Fruit fly (Drosophila melanogaster): ENCODE measurements around the gene CG32365.

The CG32365 gene

DNA sequence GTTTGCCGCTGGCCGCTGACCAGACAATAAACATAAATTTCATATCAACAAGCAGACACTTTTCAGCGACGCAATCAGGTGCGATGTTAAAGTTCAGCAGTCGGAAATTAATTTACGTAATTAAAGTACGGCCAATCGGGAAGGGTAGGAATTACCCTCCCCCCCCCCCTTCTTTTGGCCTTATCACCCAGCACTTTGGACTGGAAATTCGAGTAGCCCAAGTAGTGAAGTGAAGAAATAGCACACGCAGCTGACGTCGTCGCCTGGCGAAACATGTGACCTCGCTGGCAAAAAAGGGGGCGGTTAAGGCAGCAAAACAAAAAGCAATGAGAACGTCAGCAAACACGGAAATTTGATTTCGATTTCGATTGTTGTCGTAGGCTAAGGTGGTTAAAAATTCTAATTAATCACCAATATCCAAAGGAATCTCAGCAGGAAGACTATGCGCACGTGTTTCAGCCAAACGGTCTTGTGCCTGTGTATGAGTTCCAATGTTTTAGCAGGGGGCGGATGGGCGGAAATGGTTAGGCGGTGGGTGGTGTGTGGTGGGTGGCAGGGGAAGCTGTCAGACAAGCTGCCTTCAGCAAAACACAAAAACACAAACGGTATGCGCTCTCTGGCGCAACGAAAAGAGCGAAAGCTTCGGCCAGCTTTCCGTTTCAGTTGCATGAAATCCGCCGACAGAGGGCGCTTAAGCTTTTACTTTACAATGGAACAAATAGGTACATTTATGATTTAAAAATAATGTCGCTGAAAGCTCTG, 32.0 kb upstream of the CG32365 start (continued):
- TF ChIP-seq CG11696 (GFP tag; IDR thresholded peaks at IDR 0.05) (no peak), CG14014 (GFP tag; IDR thresholded peaks at IDR 0.05) (peak; percentile 31; the same call in 1 of the 2 replicates), HLH54F (GFP tag; optimal IDR thresholded peaks at IDR 0.05) (no peak), CG12769 (tag; optimal IDR thresholded peaks at IDR 0.05) (peak; percentile 75), Ptx1 (GFP tag; IDR thresholded peaks at IDR 0.05) (no peak), ERR (GFP tag; optimal IDR thresholded peaks at IDR 0.05) (no peak), CG7987 (GFP tag; optimal IDR thresholded peaks at IDR 0.05) (peak; percentile 42), CG1529 (GFP tag; optimal IDR thresholded peaks at IDR 0.05) (no peak), NfI (GFP tag; optimal IDR thresholded peaks at IDR 0.05) (peak; percentile 11), CG17359 (tag; optimal IDR thresholded peaks at IDR 0.05) (no peak), Meics (GFP tag; optimal IDR thresholded peaks at IDR 0.05) (peak; percentile 22), CG11093 (GFP tag; IDR thresholded peaks at IDR 0.05) (no peak), sens (GFP tag) (peak; percentile 36), oc (tag; optimal IDR thresholded peaks at IDR 0.05) (no peak), tup (GFP tag; optimal IDR thresholded peaks at IDR 0.05) (no peak), chinmo (GFP tag; IDR thresholded peaks at IDR 0.05; ENCODE audit: partially characterized antibody) (peak; percentile 83; the same call in 3 of the 4 replicates), crc (GFP tag; optimal IDR thresholded peaks at IDR 0.05) (no peak), CG1233 (GFP tag; optimal IDR thresholded peaks at IDR 0.05) (no peak), tap (tag; optimal IDR thresholded peaks at IDR 0.05) (peak; percentile 33), Eip74EF (GFP tag; optimal IDR thresholded peaks at IDR 0.05) (peak in 1 of 2 experiments; percentile 79), ken (GFP tag; IDR thresholded peaks at IDR 0.05) (no peak), grau (tag; optimal IDR thresholded peaks at IDR 0.05) (peak; percentile 22), fru (optimal IDR thresholded peaks at IDR 0.05) (no peak), pfk (GFP tag; optimal IDR thresholded peaks at IDR 0.05) (peak; percentile 55), Fer3 (tag; optimal IDR thresholded peaks at IDR 0.05) (peak; percentile 37), Dip3 (GFP tag; optimal IDR thresholded peaks at IDR 0.05) (no peak), CG14441 (GFP tag; IDR thresholded peaks at IDR 0.05) (peak; percentile 6; the same call in 1 of the 2 replicates), CG18764 (GFP tag; optimal IDR thresholded peaks at IDR 0.05) (no peak), Mrtf (GFP tag; IDR thresholded peaks at IDR 0.05) (no peak), Hmx (GFP tag; optimal IDR thresholded peaks at IDR 0.05) (no peak), Hr39 (optimal IDR thresholded peaks at IDR 0.05) (no peak), CG16813 (GFP tag; IDR thresholded peaks at IDR 0.05; ENCODE audit: partially characterized antibody) (no peak), gfzf (GFP tag; optimal IDR thresholded peaks at IDR 0.05) (no peak), caup (GFP tag; optimal IDR thresholded peaks at IDR 0.05; ENCODE audit: severe bottlenecking) (peak; percentile 47), CG4854 (GFP tag; optimal IDR thresholded peaks at IDR 0.05) (no peak), esg (GFP tag; conservative IDR thresholded peaks at IDR 0.05) (no peak), CG2202 (tag; optimal IDR thresholded peaks at IDR 0.05) (no peak), hkb (optimal IDR thresholded peaks at IDR 0.05) (no peak), hkb (GFP tag; IDR thresholded peaks at IDR 0.05) (peak; percentile 54), sr (GFP tag; IDR thresholded peaks at IDR 0.05) (peak; percentile 90), CrebB (tag; optimal IDR thresholded peaks at IDR 0.05) (no peak), CG1024 (GFP tag; IDR thresholded peaks at IDR 0.05) (no peak), CG11504 (tag; optimal IDR thresholded peaks at IDR 0.05) (peak; percentile 26), CG42726 (GFP tag; IDR thresholded peaks at IDR 0.05; ENCODE audit: partially characterized antibody) (no peak), ase (GFP tag; IDR thresholded peaks at IDR 0.05) (0 out of 3 replicates have a peak, but pooled peaks have one; percentile 36), dmrt99B (tag; optimal IDR thresholded peaks at IDR 0.05) (no peak), crol (GFP tag; IDR thresholded peaks at IDR 0.05) (peak; percentile 96), CG43689 (GFP tag; IDR thresholded peaks at IDR 0.05) (no peak), NC2β (GFP tag; optimal IDR thresholded peaks at IDR 0.05) (no peak), CG11723 (GFP tag; optimal IDR thresholded peaks at IDR 0.05) (no peak)

Measured in whole organism, embryonic.